Worm (Caenorhabditis elegans): ENCODE data around the gene pck-3.
A peak's percentile ranks its signal among the peaks of the same experiment; 100 is the strongest.

The pck-3 gene

ce11 chrIV:5917026-5917425, 20.6 kb downstream of the pck-3 start, which contains the start of gene dhhc-13:
Gene dhhc-13 (plus strand): TSS chrIV:5917326.
- no peak for TF ChIP-seq tbx-7 (tag; optimal IDR thresholded peaks at IDR 0.05)
- no peak for TF ChIP-seq elt-2 (tag; optimal IDR thresholded peaks at IDR 0.05)
- no peak for TF ChIP-seq tbx-2 (tag; optimal IDR thresholded peaks at IDR 0.05)
- TF ChIP-seq elt-4 (tag; optimal IDR thresholded peaks at IDR 0.05): no peak
- TF ChIP-seq ceh-30 (tag; optimal IDR thresholded peaks at IDR 0.05): no peak
- TF ChIP-seq zip-5 (tag; optimal IDR thresholded peaks at IDR 0.05): no peak
- TF ChIP-seq sdc-2 (tag; optimal IDR thresholded peaks at IDR 0.05): no peak
- TF ChIP-seq pha-2 (tag; optimal IDR thresholded peaks at IDR 0.05): no peak
- TF ChIP-seq ceh-45 (GFP tag; IDR thresholded peaks at IDR 0.05): no peak
- no peak for TF ChIP-seq hlh-15 (tag; optimal IDR thresholded peaks at IDR 0.05)

ce11 chrIV:5923112-5923511, 26.7 kb downstream of the pck-3 start:
- TF ChIP-seq hlh-13 (GFP tag; optimal IDR thresholded peaks at IDR 0.05) (no peak), dmd-4 (tag; optimal IDR thresholded peaks at IDR 0.05; ENCODE audit: borderline replicate concordance) (no peak), C38D4.7 (GFP tag; optimal IDR thresholded peaks at IDR 0.05) (no peak), pros-1 (tag; optimal IDR thresholded peaks at IDR 0.05) (no peak)

ce11 chrIV:5924241-5924640, 27.8 kb downstream of the pck-3 start:
- no peak for TF ChIP-seq elt-4 (tag; optimal IDR thresholded peaks at IDR 0.05)
- TF ChIP-seq nhr-232 (tag; optimal IDR thresholded peaks at IDR 0.05): no peak
- no peak for TF ChIP-seq unc-42 (tag; optimal IDR thresholded peaks at IDR 0.05)
- no peak for TF ChIP-seq nhr-11 (tag; optimal IDR thresholded peaks at IDR 0.05)
- TF ChIP-seq C08G9.2 (tag; optimal IDR thresholded peaks at IDR 0.05): no peak
- TF ChIP-seq zip-5 (tag; optimal IDR thresholded peaks at IDR 0.05): no peak
- TF ChIP-seq ceh-24 (tag; optimal IDR thresholded peaks at IDR 0.05): no peak
- no peak for TF ChIP-seq ceh-6 (GFP tag; optimal IDR thresholded peaks at IDR 0.05)
- no peak for TF ChIP-seq ref-2 (tag; optimal IDR thresholded peaks at IDR 0.05)
- no peak for TF ChIP-seq ceh-19 (GFP tag; optimal IDR thresholded peaks at IDR 0.05)
- no peak for TF ChIP-seq hlh-13 (GFP tag; optimal IDR thresholded peaks at IDR 0.05)
- TF ChIP-seq pha-2 (tag; optimal IDR thresholded peaks at IDR 0.05): no peak
- no peak for TF ChIP-seq dmd-4 (tag; optimal IDR thresholded peaks at IDR 0.05; ENCODE audit: borderline replicate concordance)
- no peak for TF ChIP-seq tbx-7 (tag; optimal IDR thresholded peaks at IDR 0.05)
- TF ChIP-seq sox-4 (tag; optimal IDR thresholded peaks at IDR 0.05): no peak
- TF ChIP-seq che-1 (tag; optimal IDR thresholded peaks at IDR 0.05): no peak
- TF ChIP-seq pax-1 (tag; optimal IDR thresholded peaks at IDR 0.05): no peak

ce11 chrIV:5926643-5927042, 30.2 kb downstream of the pck-3 start:
- TF ChIP-seq nfya-1 (tag; optimal IDR thresholded peaks at IDR 0.05) (peak; percentile 29), C08G9.2 (tag; optimal IDR thresholded peaks at IDR 0.05) (no peak), ceh-2 (tag; optimal IDR thresholded peaks at IDR 0.05) (no peak), T23F11.4 (GFP tag; optimal IDR thresholded peaks at IDR 0.05) (no peak), ref-2 (tag; optimal IDR thresholded peaks at IDR 0.05) (peak; percentile 47), unc-42 (tag; optimal IDR thresholded peaks at IDR 0.05) (peak; percentile 40), ceh-31 (tag; optimal IDR thresholded peaks at IDR 0.05) (peak; percentile 75)

- TF ChIP-seq ceh-22 (tag; optimal IDR thresholded peaks at IDR 0.05) (no peak), pqm-1 (tag; optimal IDR thresholded peaks at IDR 0.05) (no peak), hlh-13 (GFP tag; optimal IDR thresholded peaks at IDR 0.05) (no peak), tbx-2 (tag; optimal IDR thresholded peaks at IDR 0.05) (no peak), unc-42 (tag; optimal IDR thresholded peaks at IDR 0.05) (peak; percentile 91)
These were observed 31.4 kb downstream of the pck-3 start for ce11 chrIV:5927805-5928204.

ce11 chrIV:5928957-5929356, 32.5 kb downstream of the pck-3 start:
- TF ChIP-seq syd-9 (tag; optimal IDR thresholded peaks at IDR 0.05) (no peak), hlh-8 (tag; optimal IDR thresholded peaks at IDR 0.05) (peak; percentile 91)
